Fruit fly (Drosophila melanogaster): ENCODE data around the gene CG18823.

The CG18823 gene

dm6 chrX:947450-948284, 42.7 kb upstream of the CG18823 start, which contains the start of gene CG3699 (continued):
- no peak for TF ChIP-seq CG1603 (tag; optimal IDR thresholded peaks at IDR 0.05)
- TF ChIP-seq CG15073 (GFP tag; optimal IDR thresholded peaks at IDR 0.05), result no peak
- peak; percentile 30 for TF ChIP-seq CG13894 (tag; optimal IDR thresholded peaks at IDR 0.05)
- no peak for TF ChIP-seq CG31388 (GFP tag; optimal IDR thresholded peaks at IDR 0.05)
- no peak for TF ChIP-seq tup (GFP tag; optimal IDR thresholded peaks at IDR 0.05)
- TF ChIP-seq CG2129 (GFP tag; IDR thresholded peaks at IDR 0.05; ENCODE audit: partially characterized antibody), result no peak
- no peak for TF ChIP-seq hb (GFP tag; IDR thresholded peaks at IDR 0.05; ENCODE audit: partially characterized antibody)
- TF ChIP-seq Myb (GFP tag; optimal IDR thresholded peaks at IDR 0.05), result no peak
- no peak for TF ChIP-seq ttk (GFP tag; IDR thresholded peaks at IDR 0.05)
- TF ChIP-seq CG7786 (GFP tag; optimal IDR thresholded peaks at IDR 0.05), result no peak
- peak; percentile 15 for TF ChIP-seq fd96Cb (tag; optimal IDR thresholded peaks at IDR 0.05)
- TF ChIP-seq H15 (GFP tag; IDR thresholded peaks at IDR 0.05), result no peak
- peak; percentile 6 for TF ChIP-seq CG10274 (GFP tag; optimal IDR thresholded peaks at IDR 0.05)
- TF ChIP-seq tll (GFP tag; optimal IDR thresholded peaks at IDR 0.05), result no peak
- peak; percentile 63 for TF ChIP-seq gem (tag; optimal IDR thresholded peaks at IDR 0.05)
- peak; percentile 62 for TF ChIP-seq CG13296 (GFP tag; optimal IDR thresholded peaks at IDR 0.05)
- peak; percentile 56 for TF ChIP-seq Hmr (GFP tag; optimal IDR thresholded peaks at IDR 0.05)
- no peak for TF ChIP-seq CG8089 (GFP tag; optimal IDR thresholded peaks at IDR 0.05)
- no peak for TF ChIP-seq CG4282 (GFP tag; optimal IDR thresholded peaks at IDR 0.05)
- peak; percentile 20 for TF ChIP-seq CG10147 (GFP tag; optimal IDR thresholded peaks at IDR 0.05)
- TF ChIP-seq CG4617 (GFP tag; optimal IDR thresholded peaks at IDR 0.05; ENCODE audit: borderline replicate concordance), result no peak
- peak; percentile 6 for TF ChIP-seq az2 (GFP tag; optimal IDR thresholded peaks at IDR 0.05)
- TF ChIP-seq CTCF (GFP tag; optimal IDR thresholded peaks at IDR 0.05), result no peak
- TF ChIP-seq CG1792 (GFP tag; optimal IDR thresholded peaks at IDR 0.05), result no peak
- TF ChIP-seq luna (GFP tag; optimal IDR thresholded peaks at IDR 0.05), result no peak
- no peak for TF ChIP-seq CG17612 (GFP tag; IDR thresholded peaks at IDR 0.05)
- no peak for TF ChIP-seq Lhr (GFP tag; optimal IDR thresholded peaks at IDR 0.05)
- TF ChIP-seq CG4424 (GFP tag; optimal IDR thresholded peaks at IDR 0.05), result peak; percentile 38
- TF ChIP-seq CG6175 (GFP tag; IDR thresholded peaks at IDR 0.05), result 0 out of 3 replicates have a peak, but pooled peaks have one; percentile 10
- no peak for TF ChIP-seq CG14965 (GFP tag; optimal IDR thresholded peaks at IDR 0.05; ENCODE audit: borderline replicate concordance)
- TF ChIP-seq CG7556 (GFP tag; optimal IDR thresholded peaks at IDR 0.05), result peak; percentile 43
- TF ChIP-seq nmo (GFP tag; optimal IDR thresholded peaks at IDR 0.05), result peak; percentile 43
- TF ChIP-seq CG2712 (tag; optimal IDR thresholded peaks at IDR 0.05), result peak; percentile 42
- TF ChIP-seq ap (GFP tag; IDR thresholded peaks at IDR 0.05), result no peak
- TF ChIP-seq CG12219 (GFP tag; optimal IDR thresholded peaks at IDR 0.05), result peak; percentile 8
- no peak for TF ChIP-seq Hey (tag; optimal IDR thresholded peaks at IDR 0.05)
- TF ChIP-seq sqz (GFP tag; optimal IDR thresholded peaks at IDR 0.05), result no peak
- no peak for TF ChIP-seq zen2 (GFP tag; IDR thresholded peaks at IDR 0.05; ENCODE audit: partially characterized antibody)
- peak; percentile 44 for TF ChIP-seq CG10543 (GFP tag; optimal IDR thresholded peaks at IDR 0.05)
- peak; percentile 46 for TF ChIP-seq CG6854 (GFP tag; optimal IDR thresholded peaks at IDR 0.05)
- peak; percentile 75 for TF ChIP-seq Meics (GFP tag; optimal IDR thresholded peaks at IDR 0.05)
- peak; percentile 15 for TF ChIP-seq HLH54F (GFP tag; optimal IDR thresholded peaks at IDR 0.05)
- no peak for TF ChIP-seq CG10959 (GFP tag; IDR thresholded peaks at IDR 0.05)
- TF ChIP-seq CG3838 (GFP tag; optimal IDR thresholded peaks at IDR 0.05), result no peak
- TF ChIP-seq yki (optimal IDR thresholded peaks at IDR 0.05), result no peak
- no peak for TF ChIP-seq CG14667 (GFP tag; IDR thresholded peaks at IDR 0.05)
- TF ChIP-seq Adf1 (GFP tag; IDR thresholded peaks at IDR 0.05), result peak; percentile 9; the same call in 1 of the 2 replicates
- no peak for TF ChIP-seq tap (tag; optimal IDR thresholded peaks at IDR 0.05)
- peak; percentile 29 for TF ChIP-seq CG34376 (GFP tag; optimal IDR thresholded peaks at IDR 0.05)
- peak; percentile 51; the same call in 2 of the 3 replicates for TF ChIP-seq CG17361 (GFP tag; IDR thresholded peaks at IDR 0.05)
